Worm (Caenorhabditis elegans) whole organism, L1 larva: ENCODE data around the gene sre-8.

ENCODE experiments used
- C04F5.9 ChIP-seq: sonication (generic microtip); optimal IDR thresholded peaks from 2 replicates; lab custom pipeline; 2016; ENCODE audit warnings: missing genetic modification characterization, missing compliant biosample characterization
- F16B12.6 ChIP-seq: fragments of 150-350 bp; optimal IDR thresholded peaks from 2 replicates; lab custom pipeline; 2014; ENCODE audit warnings: missing biosample characterization, missing genetic modification characterization
- Y116A8C.19 ChIP-seq: sonication (generic microtip); optimal IDR thresholded peaks from 2 replicates; lab custom pipeline; 2016; ENCODE audit warnings: missing compliant biosample characterization, missing genetic modification characterization, borderline replicate concordance
- aly-2 ChIP-seq: fragments of 150-350 bp; optimal IDR thresholded peaks from 2 replicates; lab custom pipeline; 2014; ENCODE audit warnings: missing biosample characterization, missing genetic modification characterization
- blmp-1 ChIP-seq: fragments of 150-350 bp; optimal IDR thresholded peaks from 2 replicates; lab custom pipeline; 2014; ENCODE audit warnings: missing biosample characterization, missing genetic modification characterization
- ceh-63 ChIP-seq: fragments of 200-800 bp; sonication (Bioruptor generic); optimal IDR thresholded peaks from 2 replicates; lab custom pipeline; 2018; ENCODE audit warnings: mild to moderate bottlenecking, missing genetic modification characterization, missing compliant biosample characterization
- ceh-82 ChIP-seq, 3 experiments: fragments of 150-350 bp in 1 of 3; sonication (generic microtip) in 2 of 3; optimal IDR thresholded peaks; 2 replicates each; lab custom pipeline; 2014 to 2017; ENCODE audit warnings: missing biosample characterization in 3 of 3, missing genetic modification characterization in 3 of 3
- ceh-88 ChIP-seq: fragments of 200-800 bp; sonication (Bioruptor generic); IDR thresholded peaks from 2 replicates; pipeline ENCODE4 v1.3.6; 2022; ENCODE audit warnings: missing genetic modification characterization, missing compliant biosample characterization
- ces-1 ChIP-seq: fragments of 150-350 bp; optimal IDR thresholded peaks from 2 replicates; lab custom pipeline; 2014; ENCODE audit warnings: missing biosample characterization, missing genetic modification reagents, missing genetic modification characterization
- egl-13 ChIP-seq: sonication (generic microtip); optimal IDR thresholded peaks from 2 replicates; lab custom pipeline; 2016; ENCODE audit warnings: missing genotype, missing genetic modification reagents, missing genetic modification characterization, missing compliant biosample characterization
- egl-27 ChIP-seq, 2 experiments: fragments of 150-350 bp in 1 of 2; sonication (generic microtip); optimal IDR thresholded peaks; 3 replicates each; lab custom pipeline; 2017 to 2018; ENCODE audit warnings: missing biosample characterization in 2 of 2, missing genetic modification characterization in 2 of 2, missing genetic modification reagents in 2 of 2
- elt-3 ChIP-seq, 6 experiments: fragments of 150-350 bp in 1 of 6; sonication (generic microtip); optimal IDR thresholded peaks; 2 replicates each; lab custom pipeline; 2017 to 2018; ENCODE audit warnings: missing biosample characterization in 6 of 6, missing genetic modification characterization in 6 of 6, inconsistent platforms in 1 of 6
- ets-5 ChIP-seq: fragments of 200-800 bp; sonication (Bioruptor generic); IDR thresholded peaks from 2 replicates; pipeline ENCODE4 v1.3.6; 2022; ENCODE audit warnings: missing genetic modification characterization, missing compliant biosample characterization
- fkh-8 ChIP-seq: sonication (generic microtip); optimal IDR thresholded peaks from 2 replicates; lab custom pipeline; 2016; ENCODE audit warnings: mild to moderate bottlenecking, missing genetic modification characterization, missing compliant biosample characterization
- fos-1 ChIP-seq: fragments of 150-350 bp; optimal IDR thresholded peaks from 2 replicates; lab custom pipeline; 2014; ENCODE audit warnings: missing biosample characterization, missing genetic modification characterization
- hlh-17 ChIP-seq: fragments of 200-800 bp; sonication (Bioruptor generic); optimal IDR thresholded peaks from 2 replicates; lab custom pipeline; 2018; ENCODE audit warnings: missing genetic modification characterization, mild to moderate bottlenecking, missing compliant biosample characterization, moderate library complexity, borderline replicate concordance
- hlh-4 ChIP-seq: sonication (generic microtip); optimal IDR thresholded peaks from 2 replicates; lab custom pipeline; 2016; ENCODE audit warnings: mild to moderate bottlenecking, missing genetic modification characterization, missing compliant biosample characterization
- irx-1 ChIP-seq: sonication (generic microtip); optimal IDR thresholded peaks from 2 replicates; lab custom pipeline; 2016; ENCODE audit warnings: missing genetic modification characterization, missing compliant biosample characterization
- jun-1 ChIP-seq: fragments of 150-350 bp; optimal IDR thresholded peaks from 2 replicates; lab custom pipeline; 2014; ENCODE audit warnings: missing biosample characterization, missing genetic modification reagents, missing genetic modification characterization
- lin-14 ChIP-seq: fragments of 200-800 bp; sonication (Bioruptor generic); optimal IDR thresholded peaks from 2 replicates; lab custom pipeline; 2018; ENCODE audit warnings: mild to moderate bottlenecking, missing genetic modification characterization, moderate library complexity, missing compliant biosample characterization
- lin-35 ChIP-seq, 2 experiments: fragments of 150-350 bp; optimal IDR thresholded peaks; 2 replicates each; lab custom pipeline; 2014; ENCODE audit warnings: missing biosample characterization in 2 of 2, missing genetic modification characterization in 2 of 2, missing genetic modification reagents in 2 of 2
- lin-39 ChIP-seq: fragments of 150-350 bp; optimal IDR thresholded peaks from 2 replicates; lab custom pipeline; 2014; ENCODE audit warnings: missing biosample characterization, missing genetic modification reagents, missing genetic modification characterization
- mab-9 ChIP-seq: fragments of 200-800 bp; sonication (Bioruptor generic); IDR thresholded peaks from 2 replicates; pipeline ENCODE4 v1.3.6; 2022; ENCODE audit warnings: missing genetic modification reagents, missing genetic modification characterization, missing compliant biosample characterization
- nhr-12 ChIP-seq: sonication (generic microtip); optimal IDR thresholded peaks from 2 replicates; lab custom pipeline; 2017; ENCODE audit warnings: missing biosample characterization, missing genetic modification characterization
- nhr-19 ChIP-seq: fragments of 200-800 bp; sonication (Bioruptor generic); conservative IDR thresholded peaks from 2 replicates; pipeline ENCODE4 v1.3.6; 2022; ENCODE audit warnings: missing genetic modification characterization, missing compliant biosample characterization
- nhr-237 ChIP-seq: fragments of 150-350 bp; optimal IDR thresholded peaks from 2 replicates; lab custom pipeline; 2014; ENCODE audit warnings: missing biosample characterization, missing genetic modification characterization
- nhr-28 ChIP-seq: fragments of 150-350 bp; optimal IDR thresholded peaks from 2 replicates; lab custom pipeline; 2014; ENCODE audit warnings: missing biosample characterization, missing genetic modification characterization
- nhr-47 ChIP-seq: sonication (generic microtip); optimal IDR thresholded peaks from 2 replicates; lab custom pipeline; 2016; ENCODE audit warnings: mild to moderate bottlenecking, missing genetic modification characterization, moderate library complexity, missing compliant biosample characterization
- nhr-71 ChIP-seq: sonication (generic microtip); optimal IDR thresholded peaks from 2 replicates; lab custom pipeline; 2016; ENCODE audit warnings: mild to moderate bottlenecking, missing genetic modification characterization, moderate library complexity, missing compliant biosample characterization
- nhr-85 ChIP-seq: sonication (generic microtip); peaks from one replicate; lab custom pipeline; 2016; ENCODE audit warnings: missing genetic modification characterization, inconsistent platforms, missing compliant biosample characterization
- nhr-90 ChIP-seq: sonication (generic microtip); optimal IDR thresholded peaks from 2 replicates; lab custom pipeline; 2016; ENCODE audit warnings: mild to moderate bottlenecking, missing genetic modification characterization, missing compliant biosample characterization; ENCODE audit not compliant: poor library complexity
- pax-3 ChIP-seq: fragments of 200-800 bp; sonication (Bioruptor generic); optimal IDR thresholded peaks from 2 replicates; lab custom pipeline; 2018; ENCODE audit warnings: mild to moderate bottlenecking, missing genetic modification characterization, moderate library complexity, missing compliant biosample characterization
- skn-1 ChIP-seq: fragments of 150-350 bp; optimal IDR thresholded peaks from 2 replicates; lab custom pipeline; 2014; ENCODE audit warnings: missing biosample characterization, missing genetic modification characterization
- snpc-4 ChIP-seq: fragments of 150-350 bp; optimal IDR thresholded peaks from 2 replicates; lab custom pipeline; 2014; ENCODE audit warnings: missing biosample characterization, missing genetic modification characterization
- snu-23 ChIP-seq: sonication (generic microtip); optimal IDR thresholded peaks from 2 replicates; lab custom pipeline; 2016; ENCODE audit warnings: missing genetic modification characterization, missing compliant biosample characterization
- swsn-7 ChIP-seq: sonication (generic microtip); optimal IDR thresholded peaks from 2 replicates; lab custom pipeline; 2016; ENCODE audit warnings: missing genetic modification characterization, missing compliant biosample characterization
- tbx-2 ChIP-seq: sonication (generic microtip); optimal IDR thresholded peaks from 2 replicates; lab custom pipeline; 2016; ENCODE audit warnings: missing genetic modification characterization, missing compliant biosample characterization
- unc-130 ChIP-seq: fragments of 150-350 bp; optimal IDR thresholded peaks from 2 replicates; lab custom pipeline; 2017; ENCODE audit warnings: missing biosample characterization, missing genetic modification characterization, inconsistent platforms
- unc-62 ChIP-seq: fragments of 150-350 bp; optimal IDR thresholded peaks from 2 replicates; lab custom pipeline; 2014; ENCODE audit warnings: missing biosample characterization, missing genetic modification reagents, missing genetic modification characterization
- vab-15 ChIP-seq: sonication (generic microtip); optimal IDR thresholded peaks from 2 replicates; lab custom pipeline; 2017; ENCODE audit warnings: missing genotype, mild to moderate bottlenecking, missing genetic modification characterization, missing compliant biosample characterization
- ztf-4 ChIP-seq: fragments of 150-350 bp; optimal IDR thresholded peaks from 2 replicates; lab custom pipeline; 2014; ENCODE audit warnings: missing biosample characterization, missing genetic modification characterization

sre-8 gene

ce11 chrV:14248025-14248424 is 8.9 kb upstream of the sre-8 start, which contains the start of gene K02E11.4:
K02E11.4 (minus strand) TSS chrV:14248125.
- no peak for TF ChIP-seq egl-27 (tag; optimal IDR thresholded peaks at IDR 0.05; lab: Kevin White, UChicago)

- no peak for TF ChIP-seq snpc-4
- no peak for TF ChIP-seq unc-62 (GFP tag; lab: Kevin White, UChicago)
- TF ChIP-seq tbx-2 (tag; lab: Kevin White, UChicago): no peak
- no peak for TF ChIP-seq ceh-88
- no peak for TF ChIP-seq nhr-12 (tag; lab: Kevin White, UChicago)
- TF ChIP-seq F16B12.6 (tag; lab: Kevin White, UChicago): no peak
- no peak for TF ChIP-seq nhr-71
- TF ChIP-seq skn-1 (tag; lab: Kevin White, UChicago): no peak
- no peak for TF ChIP-seq vab-15 (tag; lab: Kevin White, UChicago)
- no peak for TF ChIP-seq aly-2 (tag; lab: Kevin White, UChicago)
- no peak for TF ChIP-seq jun-1
Observed at ce11 chrV:14248654-14249053, 8.3 kb upstream of the sre-8 start, which contains the start of gene K02E11.6. K02E11.6 (plus strand) TSS chrV:14248802.

- TF ChIP-seq hlh-17 (GFP tag; lab: Kevin White, UChicago) (no peak), ceh-82 (tag; optimal IDR thresholded peaks at IDR 0.05; lab: Kevin White, UChicago) (no peak), egl-13 (tag; lab: Kevin White, UChicago) (no peak), fkh-8 (tag; lab: Kevin White, UChicago) (no peak), lin-14 (no peak), snpc-4 (no peak), nhr-19 (GFP tag; lab: Robert Waterston, UW) (no peak), ceh-63 (GFP tag; lab: Kevin White, UChicago) (no peak), irx-1 (tag; lab: Kevin White, UChicago) (no peak), C04F5.9 (no peak), nhr-90 (tag; lab: Kevin White, UChicago) (no peak), swsn-7 (tag; lab: Kevin White, UChicago) (no peak), nhr-28 (tag; lab: Kevin White, UChicago) (no peak)
Observed at ce11 chrV:14252025-14252424, 4.9 kb upstream of the sre-8 start, which contains the start of gene K02E11.5. K02E11.5 (plus strand) TSS chrV:14252325.

ce11 chrV:14254221-14254620 is 2.7 kb upstream of the sre-8 start, which contains the start of gene K02E11.7:
K02E11.7 (minus strand) TSS chrV:14254321.
- peak; percentile 0 for TF ChIP-seq pax-3
- no peak for TF ChIP-seq snu-23 (GFP tag; lab: Kevin White, UChicago)
- TF ChIP-seq, all 84 proteins: peak for 1

- TF ChIP-seq egl-27 (tag; optimal IDR thresholded peaks at IDR 0.05; lab: Kevin White, UChicago) (no peak), nhr-47 (tag; lab: Kevin White, UChicago) (no peak), ceh-63 (GFP tag; lab: Kevin White, UChicago) (no peak), hlh-4 (tag; lab: Kevin White, UChicago) (no peak), ets-5 (GFP tag; lab: Robert Waterston, UW) (no peak), nhr-237 (tag; lab: Kevin White, UChicago) (no peak)
Observed at ce11 chrV:14260831-14261230, 3.9 kb downstream of the sre-8 start, which contains the start of gene F40G12.2. F40G12.2 (minus strand) TSS chrV:14260931.

- no peak for TF ChIP-seq mab-9 (GFP tag; lab: Robert Waterston, UW)
- TF ChIP-seq blmp-1 (tag; lab: Kevin White, UChicago): no peak
- no peak for TF ChIP-seq lin-35 (GFP tag; optimal IDR thresholded peaks at IDR 0.05; lab: Kevin White, UChicago)
- no peak for TF ChIP-seq Y116A8C.19
- TF ChIP-seq ces-1 (GFP tag; lab: Kevin White, UChicago): no peak
- no peak for TF ChIP-seq fos-1 (tag; lab: Kevin White, UChicago)
- TF ChIP-seq tbx-2 (tag; lab: Kevin White, UChicago): no peak
- TF ChIP-seq ztf-4: no peak
- TF ChIP-seq lin-39 (tag; lab: Kevin White, UChicago): no peak
- no peak for TF ChIP-seq ceh-63 (GFP tag; lab: Kevin White, UChicago)
- no peak for TF ChIP-seq nhr-85 (tag; lab: Kevin White, UChicago)
- no peak for TF ChIP-seq C04F5.9
- TF ChIP-seq unc-130: no peak
- TF ChIP-seq elt-3 (tag; optimal IDR thresholded peaks at IDR 0.05; lab: Kevin White, UChicago): no peak
Observed at ce11 chrV:14267326-14267942, 10.5 kb downstream of the sre-8 start.
